Worm (Caenorhabditis elegans) whole organism, mixed stage, embryonic: ENCODE data around the gene F47G3.4.

Experiments
- M03D4.4 ChIP-seq: sonication (generic microtip); optimal IDR thresholded peaks from 2 replicates; lab custom pipeline; 2017; ENCODE audit warnings: mild to moderate bottlenecking, missing genetic modification characterization, missing compliant biosample characterization
- blmp-1 ChIP-seq: fragments of 150-350 bp; optimal IDR thresholded peaks from 2 replicates; lab custom pipeline; 2014; ENCODE audit warnings: missing biosample characterization, missing genetic modification characterization
- ceh-39 ChIP-seq: fragments of 150-350 bp; optimal IDR thresholded peaks from 2 replicates; lab custom pipeline; 2014; ENCODE audit warnings: missing biosample characterization, missing genetic modification characterization
- ceh-43 ChIP-seq: fragments of 200-800 bp; sonication (Bioruptor generic); optimal IDR thresholded peaks from 2 replicates; lab custom pipeline; 2018; ENCODE audit warnings: mild to moderate bottlenecking, missing genetic modification characterization, moderate library complexity, missing compliant biosample characterization
- ceh-83 ChIP-seq: fragments of 200-800 bp; sonication (Bioruptor generic); optimal IDR thresholded peaks from 2 replicates; lab custom pipeline; 2018; ENCODE audit warnings: mild to moderate bottlenecking, missing genetic modification characterization, missing compliant biosample characterization
- ces-1 ChIP-seq: fragments of 150-350 bp; optimal IDR thresholded peaks from 2 replicates; lab custom pipeline; 2014; ENCODE audit warnings: missing biosample characterization, missing genetic modification reagents, missing genetic modification characterization
- cnd-1 ChIP-seq: fragments of 200-800 bp; sonication (Bioruptor generic); optimal IDR thresholded peaks from 2 replicates; lab custom pipeline; 2018; ENCODE audit warnings: mild to moderate bottlenecking, missing genetic modification characterization, missing compliant biosample characterization
- drap-1 ChIP-seq: fragments of 200-800 bp; sonication (Bioruptor generic); optimal IDR thresholded peaks from 3 replicates; lab custom pipeline; 2018; ENCODE audit warnings: mild to moderate bottlenecking, missing genetic modification characterization, missing compliant biosample characterization
- elt-1 ChIP-seq: sonication (generic microtip); optimal IDR thresholded peaks from 2 replicates; lab custom pipeline; 2017; ENCODE audit warnings: missing genetic modification characterization, mild to moderate bottlenecking, missing compliant biosample characterization, antibody characterized with exemption, moderate library complexity, borderline replicate concordance; ENCODE audit not compliant: insufficient read depth
- elt-3 ChIP-seq: fragments of 150-350 bp; optimal IDR thresholded peaks from 2 replicates; lab custom pipeline; 2014; ENCODE audit warnings: missing biosample characterization, missing genetic modification characterization
- flh-1 ChIP-seq: fragments of 200-800 bp; sonication (Bioruptor generic); optimal IDR thresholded peaks from 2 replicates; lab custom pipeline; 2018; ENCODE audit warnings: mild to moderate bottlenecking, missing genetic modification characterization, moderate library complexity, missing compliant biosample characterization
- ham-2 ChIP-seq: fragments of 200-800 bp; sonication (Bioruptor generic); optimal IDR thresholded peaks from 2 replicates; lab custom pipeline; 2018; ENCODE audit warnings: mild to moderate bottlenecking, missing genetic modification characterization, missing compliant biosample characterization
- hlh-1 ChIP-seq: fragments of 150-350 bp; optimal IDR thresholded peaks from 2 replicates; lab custom pipeline; 2014; ENCODE audit warnings: missing biosample characterization, missing genetic modification reagents, missing genetic modification characterization
- lin-13 ChIP-seq: fragments of 150-350 bp; optimal IDR thresholded peaks from 2 replicates; lab custom pipeline; 2014; ENCODE audit warnings: missing biosample characterization, missing genetic modification characterization
- lin-32 ChIP-seq: fragments of 200-800 bp; sonication (Bioruptor generic); optimal IDR thresholded peaks from 2 replicates; lab custom pipeline; 2018; ENCODE audit warnings: mild to moderate bottlenecking, missing genetic modification characterization, missing compliant biosample characterization
- lsy-2 ChIP-seq: fragments of 150-350 bp; optimal IDR thresholded peaks from 2 replicates; lab custom pipeline; 2014; ENCODE audit warnings: missing biosample characterization, missing genetic modification characterization
- mab-5 ChIP-seq: fragments of 150-350 bp; optimal IDR thresholded peaks from 2 replicates; lab custom pipeline; 2014; ENCODE audit warnings: missing biosample characterization, missing genetic modification characterization
- mls-2 ChIP-seq: sonication (generic microtip); optimal IDR thresholded peaks from 2 replicates; lab custom pipeline; 2016; ENCODE audit warnings: mild to moderate bottlenecking, missing genetic modification characterization, moderate library complexity, missing compliant biosample characterization
- nhr-12 ChIP-seq: fragments of 150-350 bp; optimal IDR thresholded peaks from 2 replicates; lab custom pipeline; 2014; ENCODE audit warnings: missing biosample characterization, missing genetic modification characterization
- nhr-2 ChIP-seq: fragments of 150-350 bp; optimal IDR thresholded peaks from 2 replicates; lab custom pipeline; 2014; ENCODE audit warnings: missing biosample characterization, missing genetic modification characterization
- nhr-237 ChIP-seq: fragments of 150-350 bp; optimal IDR thresholded peaks from 2 replicates; lab custom pipeline; 2014; ENCODE audit warnings: missing biosample characterization, missing genetic modification characterization
- nhr-28 ChIP-seq: fragments of 150-350 bp; optimal IDR thresholded peaks from 2 replicates; lab custom pipeline; 2014; ENCODE audit warnings: missing biosample characterization, missing genetic modification characterization
- pha-4 ChIP-seq: fragments of 150-350 bp; optimal IDR thresholded peaks from 2 replicates; lab custom pipeline; 2018; ENCODE audit warnings: missing biosample characterization, missing genetic modification reagents, missing genetic modification characterization
- sem-2 ChIP-seq: fragments of 200-800 bp; sonication (Bioruptor generic); optimal IDR thresholded peaks from 2 replicates; lab custom pipeline; 2018; ENCODE audit warnings: mild to moderate bottlenecking, missing genetic modification characterization, missing compliant biosample characterization
- snpc-4 ChIP-seq: fragments of 150-350 bp; optimal IDR thresholded peaks from 2 replicates; lab custom pipeline; 2014; ENCODE audit warnings: missing biosample characterization, missing genetic modification characterization
- sptf-1 ChIP-seq: sonication (generic microtip); optimal IDR thresholded peaks from 2 replicates; lab custom pipeline; 2017; ENCODE audit warnings: mild to moderate bottlenecking, missing genetic modification characterization, moderate library complexity, missing compliant biosample characterization
- tbx-8 ChIP-seq: fragments of 200-800 bp; sonication (Bioruptor generic); optimal IDR thresholded peaks from 2 replicates; lab custom pipeline; 2018; ENCODE audit warnings: mild to moderate bottlenecking, missing genetic modification characterization, moderate library complexity, missing compliant biosample characterization
- unc-120 ChIP-seq: sonication (generic microtip); optimal IDR thresholded peaks from 2 replicates; lab custom pipeline; 2017; ENCODE audit warnings: missing genetic modification characterization, missing compliant biosample characterization; ENCODE audit not compliant: poor library complexity, severe bottlenecking
- unc-39 ChIP-seq: fragments of 150-350 bp; optimal IDR thresholded peaks from 2 replicates; lab custom pipeline; 2014; ENCODE audit warnings: missing biosample characterization, missing genetic modification characterization
- unc-62 ChIP-seq: fragments of 150-350 bp; optimal IDR thresholded peaks from 2 replicates; lab custom pipeline; 2014; ENCODE audit warnings: missing biosample characterization, missing genetic modification reagents, missing genetic modification characterization
- zip-8 ChIP-seq: fragments of 150-350 bp; optimal IDR thresholded peaks from 2 replicates; lab custom pipeline; 2014; ENCODE audit warnings: missing biosample characterization, missing genetic modification characterization
- ztf-11 ChIP-seq: fragments of 150-350 bp; optimal IDR thresholded peaks from 2 replicates; lab custom pipeline; 2014; ENCODE audit warnings: missing biosample characterization, missing genetic modification characterization

The F47G3.4 gene

ce11 chrX:2413277-2413676, 31.9 kb downstream of the F47G3.4 start, which contains the start of gene hlh-15:
hlh-15 (minus strand) TSS chrX:2413377.
- no peak for TF ChIP-seq nhr-2 (tag; lab: Kevin White, UChicago)
- TF ChIP-seq unc-62 (GFP tag; lab: Kevin White, UChicago), result no peak
- no peak for TF ChIP-seq flh-1
- TF ChIP-seq lin-32, result no peak
- TF ChIP-seq ceh-43 (GFP tag; lab: Kevin White, UChicago), result no peak
- no peak for TF ChIP-seq pha-4 (tag; lab: Kevin White, UChicago)
- TF ChIP-seq sptf-1 (tag; lab: Kevin White, UChicago), result no peak
- no peak for TF ChIP-seq elt-1 (tag; lab: Kevin White, UChicago)
- TF ChIP-seq ces-1, result no peak
- TF ChIP-seq ceh-83, result no peak
- no peak for TF ChIP-seq tbx-8 (GFP tag; lab: Kevin White, UChicago)

ce11 chrX:2419777-2420176, 38.4 kb downstream of the F47G3.4 start, which contains the start of gene glr-7:
glr-7 (minus strand) TSS chrX:2419877.
- TF ChIP-seq zip-8 (tag; lab: Kevin White, UChicago), result no peak
- no peak for TF ChIP-seq hlh-1 (tag; lab: Kevin White, UChicago)
- TF ChIP-seq unc-120, result no peak
- TF ChIP-seq nhr-28 (tag; lab: Kevin White, UChicago), result no peak
- TF ChIP-seq elt-3 (tag; lab: Kevin White, UChicago), result no peak
- TF ChIP-seq lsy-2 (tag; lab: Kevin White, UChicago), result no peak
- no peak for TF ChIP-seq mab-5 (tag; lab: Kevin White, UChicago)
- TF ChIP-seq sptf-1 (tag; lab: Kevin White, UChicago), result no peak
- TF ChIP-seq ham-2 (GFP tag; lab: Kevin White, UChicago), result no peak
- TF ChIP-seq snpc-4 (tag; lab: Kevin White, UChicago), result no peak
- TF ChIP-seq mls-2, result no peak
- no peak for TF ChIP-seq ceh-83
- TF ChIP-seq blmp-1 (tag; lab: Kevin White, UChicago), result no peak
- TF ChIP-seq ces-1, result no peak
- TF ChIP-seq ceh-43 (GFP tag; lab: Kevin White, UChicago), result no peak
- TF ChIP-seq ztf-11 (tag; lab: Kevin White, UChicago), result no peak
- no peak for TF ChIP-seq M03D4.4 (tag; lab: Kevin White, UChicago)
- no peak for TF ChIP-seq unc-39 (tag; lab: Kevin White, UChicago)
- TF ChIP-seq drap-1 (GFP tag; lab: Kevin White, UChicago), result no peak
- TF ChIP-seq, all 35 proteins: peak for 0

DNA sequence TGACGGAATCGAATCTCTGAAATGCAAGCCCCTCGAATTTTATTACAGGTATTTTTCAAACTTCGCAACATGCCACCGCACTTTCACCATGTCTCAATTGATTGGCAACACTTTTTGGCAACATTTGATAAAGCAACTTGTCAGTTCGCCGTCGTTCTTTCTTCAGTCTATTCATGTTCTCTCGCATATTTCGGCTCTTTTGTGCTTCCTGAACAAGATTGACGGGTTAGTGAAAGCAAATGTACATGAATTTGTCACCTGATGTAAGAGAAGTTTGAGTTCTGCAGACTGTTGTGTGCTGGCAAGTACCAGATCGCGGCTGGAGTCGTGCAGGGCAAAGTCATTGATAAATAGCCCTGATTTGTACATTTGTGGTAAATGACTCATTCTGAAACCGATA, 40.7 kb downstream of the F47G3.4 start:
- TF ChIP-seq lin-13 (no peak), cnd-1 (tag; lab: Kevin White, UChicago) (no peak), nhr-237 (no peak), unc-39 (tag; lab: Kevin White, UChicago) (no peak), nhr-28 (tag; lab: Kevin White, UChicago) (no peak), elt-1 (tag; lab: Kevin White, UChicago) (no peak), lin-32 (no peak), nhr-2 (tag; lab: Kevin White, UChicago) (no peak), sptf-1 (tag; lab: Kevin White, UChicago) (no peak), M03D4.4 (tag; lab: Kevin White, UChicago) (no peak), ceh-39 (tag; lab: Kevin White, UChicago) (no peak), blmp-1 (tag; lab: Kevin White, UChicago) (no peak), pha-4 (tag; lab: Kevin White, UChicago) (no peak), sem-2 (GFP tag; lab: Kevin White, UChicago) (no peak), mls-2 (no peak), nhr-12 (no peak), lsy-2 (tag; lab: Kevin White, UChicago) (no peak), zip-8 (tag; lab: Kevin White, UChicago) (no peak), snpc-4 (tag; lab: Kevin White, UChicago) (no peak)

DNA sequence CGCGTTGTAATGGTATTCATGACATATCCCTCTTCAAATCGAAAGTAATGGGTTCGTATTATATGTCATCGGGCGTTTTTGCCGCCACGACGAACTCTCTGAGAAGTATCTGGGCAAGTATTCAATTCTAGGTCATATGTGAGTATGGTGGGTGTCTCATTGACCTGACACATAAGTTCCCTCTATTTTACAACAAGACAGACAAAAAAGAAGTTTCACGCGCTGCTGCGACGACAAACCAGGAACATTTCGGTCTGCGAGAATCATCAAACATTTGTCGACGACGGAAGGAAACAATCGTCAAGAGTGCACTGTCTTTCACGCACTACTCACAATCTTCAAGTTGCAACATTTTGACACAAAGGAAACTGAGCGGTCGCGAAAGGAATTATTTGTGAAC, 43.9 kb downstream of the F47G3.4 start:
- peak; percentile 4 for TF ChIP-seq pha-4 (tag; lab: Kevin White, UChicago)
- no peak for TF ChIP-seq ceh-39 (tag; lab: Kevin White, UChicago)
- TF ChIP-seq, all 35 proteins: peak for 1

DNA sequence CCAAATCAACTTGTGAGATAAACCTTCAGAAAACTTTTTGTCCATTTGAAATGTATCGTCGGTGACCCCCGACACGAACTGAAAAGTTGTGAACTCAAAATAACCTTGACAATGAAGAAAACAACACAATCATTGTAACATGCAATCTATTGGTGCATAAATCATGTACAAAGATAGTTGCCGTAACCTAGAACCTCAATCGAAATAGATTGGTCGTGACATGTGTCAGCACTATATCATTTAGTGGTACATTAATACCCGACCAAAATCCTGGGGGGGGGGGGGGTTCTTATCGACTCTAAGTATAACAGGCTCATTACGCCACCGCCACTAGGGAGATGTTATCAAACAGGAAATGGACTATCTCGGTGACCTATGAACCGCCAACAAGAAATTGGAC, 45.5 kb downstream of the F47G3.4 start:
- peak; percentile 30 for TF ChIP-seq elt-1 (tag; lab: Kevin White, UChicago)
- TF ChIP-seq drap-1 (GFP tag; lab: Kevin White, UChicago), result no peak
- peak; percentile 54 for TF ChIP-seq unc-62 (GFP tag; lab: Kevin White, UChicago)
